Fruit fly (Drosophila melanogaster): Measurements from ENCODE around the gene CG5116.

CG5116 gene

DNA sequence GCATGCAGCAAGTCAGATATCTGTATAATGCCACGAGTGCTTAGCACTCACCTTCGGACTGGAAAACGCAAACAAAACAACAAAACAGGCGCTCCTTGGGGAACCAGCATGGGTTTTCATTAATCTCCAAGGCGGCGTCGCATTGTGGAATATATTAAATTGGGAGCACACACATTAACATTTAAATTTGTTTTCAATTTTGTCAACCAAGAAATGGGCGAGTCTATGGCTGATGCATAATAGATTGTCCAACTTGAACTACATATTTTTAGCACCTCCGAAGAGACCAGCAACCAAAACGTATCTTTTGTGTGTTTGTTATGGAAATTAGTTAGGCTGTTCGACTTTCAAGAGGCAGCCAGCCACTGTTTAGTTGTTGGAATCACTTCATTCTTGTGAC lies 35.4 kb upstream of the CG5116 start (continued):
- TF ChIP-seq Atf3 (GFP tag; optimal IDR thresholded peaks at IDR 0.05), result no peak
- TF ChIP-seq Oli (tag; optimal IDR thresholded peaks at IDR 0.05), result no peak
- TF ChIP-seq Awh (GFP tag; IDR thresholded peaks at IDR 0.05), result 0 out of 2 replicates have a peak, but pooled peaks have one; percentile 14
- no peak for TF ChIP-seq cad (GFP tag; optimal IDR thresholded peaks at IDR 0.05)
- TF ChIP-seq lilli (GFP tag; optimal IDR thresholded peaks at IDR 0.05), result no peak
- 0 out of 3 replicates have a peak, but pooled peaks have one; percentile 24 for TF ChIP-seq ci (GFP tag; IDR thresholded peaks at IDR 0.05)
- TF ChIP-seq CG13894 (tag; optimal IDR thresholded peaks at IDR 0.05), result no peak
- no peak for TF ChIP-seq CG33213 (GFP tag; optimal IDR thresholded peaks at IDR 0.05)
- TF ChIP-seq CoRest (tag; optimal IDR thresholded peaks at IDR 0.05), result no peak
- TF ChIP-seq CG18764 (GFP tag; optimal IDR thresholded peaks at IDR 0.05), result no peak
- no peak for TF ChIP-seq CG15479 (GFP tag; optimal IDR thresholded peaks at IDR 0.05)
- TF ChIP-seq hkb (optimal IDR thresholded peaks at IDR 0.05), result no peak
- no peak for TF ChIP-seq hkb (GFP tag; IDR thresholded peaks at IDR 0.05)
- TF ChIP-seq ap (GFP tag; IDR thresholded peaks at IDR 0.05), result no peak
- no peak for TF ChIP-seq dan (GFP tag; IDR thresholded peaks at IDR 0.05)
- TF ChIP-seq CG9215 (GFP tag; IDR thresholded peaks at IDR 0.05), result no peak
- no peak for TF ChIP-seq Trl (optimal IDR thresholded peaks at IDR 0.05)
- no peak for TF ChIP-seq Trl (GFP tag; optimal IDR thresholded peaks at IDR 0.05)
- no peak for TF ChIP-seq CG1603 (tag; optimal IDR thresholded peaks at IDR 0.05)
- no peak for TF ChIP-seq CG10209 (GFP tag; optimal IDR thresholded peaks at IDR 0.05)
- no peak for TF ChIP-seq pho (GFP tag; optimal IDR thresholded peaks at IDR 0.05)
- peak; percentile 26 for TF ChIP-seq pros (GFP tag; optimal IDR thresholded peaks at IDR 0.05)
- no peak for TF ChIP-seq CTCF (GFP tag; optimal IDR thresholded peaks at IDR 0.05)
- TF ChIP-seq CG18599 (GFP tag; optimal IDR thresholded peaks at IDR 0.05), result no peak
- no peak for TF ChIP-seq Hand (GFP tag; optimal IDR thresholded peaks at IDR 0.05)
- TF ChIP-seq exex (tag; optimal IDR thresholded peaks at IDR 0.05), result no peak
- no peak for TF ChIP-seq HLH4C (GFP tag; IDR thresholded peaks at IDR 0.05; ENCODE audit: partially characterized antibody)
- TF ChIP-seq HmgD (GFP tag; optimal IDR thresholded peaks at IDR 0.05), result no peak
- TF ChIP-seq fd102C (GFP tag; optimal IDR thresholded peaks at IDR 0.05), result no peak
- no peak for TF ChIP-seq mirr (GFP tag; optimal IDR thresholded peaks at IDR 0.05)

DNA sequence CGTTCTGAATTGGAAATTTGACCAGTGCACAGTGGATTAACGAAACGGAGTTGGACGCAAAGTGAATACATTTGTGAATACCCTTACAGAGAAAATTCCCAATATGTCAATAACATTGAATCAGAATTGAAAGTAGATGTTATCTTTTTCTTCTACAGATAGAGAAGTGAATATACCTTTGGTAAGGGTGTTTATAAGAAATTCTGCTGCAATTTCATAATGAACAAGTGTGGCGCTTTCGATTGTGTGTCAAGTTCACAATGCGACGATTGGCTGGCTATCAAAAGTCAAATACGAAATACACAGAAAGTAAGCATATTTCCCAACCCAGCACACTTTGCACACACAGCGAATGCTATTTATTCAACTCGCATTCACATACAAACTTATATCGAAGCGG lies 34.6 kb upstream of the CG5116 start:
- TF ChIP-seq abd-A (tag; optimal IDR thresholded peaks at IDR 0.05) (no peak), Xrp1 (GFP tag; IDR thresholded peaks at IDR 0.05) (0 out of 2 replicates have a peak, but pooled peaks have one; percentile 10), chinmo (GFP tag; IDR thresholded peaks at IDR 0.05; ENCODE audit: partially characterized antibody) (0 out of 4 replicates have a peak, but pooled peaks have one; percentile 12), pan (optimal IDR thresholded peaks at IDR 0.05) (no peak), pan (GFP tag; optimal IDR thresholded peaks at IDR 0.05 in 1 of 2, IDR thresholded peaks at IDR 0.05 in 1 of 2) (peak in 1 of 2 experiments; percentile 34), sens (GFP tag) (peak; percentile 72), dpn (GFP tag; optimal IDR thresholded peaks at IDR 0.05) (peak in 1 of 2 experiments; percentile 9), CG4360 (GFP tag; IDR thresholded peaks at IDR 0.05) (no peak), nmo (GFP tag; optimal IDR thresholded peaks at IDR 0.05) (peak; percentile 11), ci (GFP tag; IDR thresholded peaks at IDR 0.05) (peak; percentile 40; the same call in 1 of the 3 replicates), gem (tag; optimal IDR thresholded peaks at IDR 0.05) (peak; percentile 0), D19A (tag; optimal IDR thresholded peaks at IDR 0.05) (peak; percentile 90), seq (GFP tag; IDR thresholded peaks at IDR 0.05) (no peak), CG7556 (GFP tag; optimal IDR thresholded peaks at IDR 0.05) (peak; percentile 11), row (GFP tag; IDR thresholded peaks at IDR 0.05) (0 out of 3 replicates have a peak, but pooled peaks have one; percentile 28), HLH3B (GFP tag; IDR thresholded peaks at IDR 0.05) (peak; percentile 18; the same call in 1 of the 2 replicates), CkIIα-i1 (GFP tag; IDR thresholded peaks at IDR 0.05) (no peak), CG43689 (GFP tag; IDR thresholded peaks at IDR 0.05) (0 out of 2 replicates have a peak, but pooled peaks have one; percentile 12), CG1603 (tag; optimal IDR thresholded peaks at IDR 0.05) (peak; percentile 19), vvl (GFP tag; IDR thresholded peaks at IDR 0.05) (peak; percentile 21; the same call in 1 of the 2 replicates)

All from whole organism, embryonic.